Worm (Caenorhabditis elegans): ENCODE measurements around the gene F25E5.16.

F25E5.16 gene

ce11 chrV:7432441-7433146, 5.5 kb upstream of the F25E5.16 start (continued):
- TF ChIP-seq snu-23 (GFP tag; optimal IDR thresholded peaks at IDR 0.05) = peak; percentile 44
- TF ChIP-seq mep-1 (tag; optimal IDR thresholded peaks at IDR 0.05) = no peak
- TF ChIP-seq mef-2 (tag; optimal IDR thresholded peaks at IDR 0.05) = no peak
- TF ChIP-seq sup-37 (GFP tag; optimal IDR thresholded peaks at IDR 0.05) = no peak
- TF ChIP-seq sptf-1 (tag; optimal IDR thresholded peaks at IDR 0.05) = no peak
- peak; percentile 21 for TF ChIP-seq lir-3 (tag; optimal IDR thresholded peaks at IDR 0.05; ENCODE audit: poor library complexity)
- peak; percentile 5 for TF ChIP-seq elt-2 (tag; optimal IDR thresholded peaks at IDR 0.05)
- TF ChIP-seq lin-35 (GFP tag; optimal IDR thresholded peaks at IDR 0.05) = no peak
- no peak for TF ChIP-seq unc-130 (tag; optimal IDR thresholded peaks at IDR 0.05)
- TF ChIP-seq grh-1 (GFP tag; IDR thresholded peaks at IDR 0.05) = no peak
- TF ChIP-seq elt-3 (tag; optimal IDR thresholded peaks at IDR 0.05) = peak in 1 of 6 experiments; percentile 35
- no peak for TF ChIP-seq rnt-1 (tag; optimal IDR thresholded peaks at IDR 0.05)
- no peak for TF ChIP-seq isw-1 (GFP tag; IDR thresholded peaks at IDR 0.05)
- no peak for TF ChIP-seq ztf-4 (tag; optimal IDR thresholded peaks at IDR 0.05)
- no peak for TF ChIP-seq ces-1 (GFP tag; optimal IDR thresholded peaks at IDR 0.05)
- TF ChIP-seq nhr-19 (GFP tag; conservative IDR thresholded peaks at IDR 0.05) = no peak
- TF ChIP-seq mdl-1 (tag; optimal IDR thresholded peaks at IDR 0.05) = no peak
- TF ChIP-seq aly-2 (tag; optimal IDR thresholded peaks at IDR 0.05) = no peak
- no peak for TF ChIP-seq vab-15 (tag; optimal IDR thresholded peaks at IDR 0.05)
- peak; percentile 53 for TF ChIP-seq nhr-85 (tag)
- TF ChIP-seq nhr-90 (tag; optimal IDR thresholded peaks at IDR 0.05; ENCODE audit: poor library complexity) = peak; percentile 24
- no peak for TF ChIP-seq tbx-2 (tag; optimal IDR thresholded peaks at IDR 0.05)
- TF ChIP-seq tlp-1 (tag; optimal IDR thresholded peaks at IDR 0.05) = no peak
- no peak for TF ChIP-seq C34B4.2 (tag; optimal IDR thresholded peaks at IDR 0.05)

- TF ChIP-seq ceh-8 (GFP tag; optimal IDR thresholded peaks at IDR 0.05) = no peak
- no peak for TF ChIP-seq F16B12.6 (tag; optimal IDR thresholded peaks at IDR 0.05)
- TF ChIP-seq aly-2 (tag; optimal IDR thresholded peaks at IDR 0.05) = no peak
- TF ChIP-seq lin-39 (tag; optimal IDR thresholded peaks at IDR 0.05) = peak; percentile 1
- no peak for TF ChIP-seq grh-1 (GFP tag; IDR thresholded peaks at IDR 0.05)
- no peak for TF ChIP-seq alr-1 (tag; optimal IDR thresholded peaks at IDR 0.05; ENCODE audit: borderline replicate concordance)
- TF ChIP-seq pqm-1 (tag; optimal IDR thresholded peaks at IDR 0.05) = no peak
- TF ChIP-seq ceh-90 (tag; optimal IDR thresholded peaks at IDR 0.05) = no peak
- TF ChIP-seq nhr-71 (tag; optimal IDR thresholded peaks at IDR 0.05) = peak; percentile 92
- no peak for TF ChIP-seq Y116A8C.19 (tag; optimal IDR thresholded peaks at IDR 0.05; ENCODE audit: borderline replicate concordance)
- TF ChIP-seq C04F5.9 (tag; optimal IDR thresholded peaks at IDR 0.05) = no peak
- peak; percentile 60 for TF ChIP-seq mep-1 (tag; optimal IDR thresholded peaks at IDR 0.05)
- TF ChIP-seq C34B4.2 (tag; optimal IDR thresholded peaks at IDR 0.05) = no peak
- peak; percentile 25 for TF ChIP-seq unc-86 (tag; optimal IDR thresholded peaks at IDR 0.05)
- TF ChIP-seq ceh-88 (GFP tag; IDR thresholded peaks at IDR 0.05) = no peak
- no peak for TF ChIP-seq nhr-12 (tag; optimal IDR thresholded peaks at IDR 0.05)
- peak; percentile 0 for TF ChIP-seq mef-2 (tag; optimal IDR thresholded peaks at IDR 0.05)
- peak; percentile 25 to 32 (median 28) for TF ChIP-seq ceh-82 (tag; optimal IDR thresholded peaks at IDR 0.05)
- no peak for TF ChIP-seq aha-1 (tag; optimal IDR thresholded peaks at IDR 0.05)
- no peak for TF ChIP-seq isw-1 (GFP tag; IDR thresholded peaks at IDR 0.05)
- TF ChIP-seq nhr-84 (tag; optimal IDR thresholded peaks at IDR 0.05) = no peak
- no peak for TF ChIP-seq ets-5 (GFP tag; IDR thresholded peaks at IDR 0.05)
- peak; percentile 88 for TF ChIP-seq lin-14 (GFP tag; optimal IDR thresholded peaks at IDR 0.05)
- peak in 2 of 3 experiments; percentile 37 to 45 for TF ChIP-seq dpl-1 (GFP tag; optimal IDR thresholded peaks at IDR 0.05)
- no peak for TF ChIP-seq nhr-237 (tag; optimal IDR thresholded peaks at IDR 0.05)
- TF ChIP-seq efl-3 (GFP tag; optimal IDR thresholded peaks at IDR 0.05) = no peak
- no peak for TF ChIP-seq hlh-4 (tag; optimal IDR thresholded peaks at IDR 0.05)
- TF ChIP-seq jun-1 (tag; optimal IDR thresholded peaks at IDR 0.05) = no peak
- peak; percentile 78 for TF ChIP-seq nhr-20 (tag; optimal IDR thresholded peaks at IDR 0.05)
- peak; percentile 13 for TF ChIP-seq C16A3.4 (tag; optimal IDR thresholded peaks at IDR 0.05)
- TF ChIP-seq snpc-4 (tag; optimal IDR thresholded peaks at IDR 0.05) = peak; percentile 21
- TF ChIP-seq zip-4 (GFP tag; optimal IDR thresholded peaks at IDR 0.05) = no peak
- TF ChIP-seq ama-1 (optimal IDR thresholded peaks at IDR 0.05) = no peak
These were observed 3.2 kb upstream of the F25E5.16 start for ce11 chrV:7434805-7435363.
